Worm (Caenorhabditis elegans): ENCODE results near the gene flad-1.

flad-1 gene

ce11 chrII:9984866-9985336, 41.0 kb downstream of the flad-1 start (continued):
- peak; percentile 72 for TF ChIP-seq C34F6.9 (tag; optimal IDR thresholded peaks at IDR 0.05)
- TF ChIP-seq mab-5 (tag; optimal IDR thresholded peaks at IDR 0.05), result peak; percentile 80
- peak; percentile 55 for TF ChIP-seq lin-13 (GFP tag; optimal IDR thresholded peaks at IDR 0.05)
- TF ChIP-seq ztf-4 (tag; optimal IDR thresholded peaks at IDR 0.05), result peak; percentile 31
- peak; percentile 18 to 72 for TF ChIP-seq lsy-2 (tag; optimal IDR thresholded peaks at IDR 0.05)
- TF ChIP-seq nhr-129 (tag; optimal IDR thresholded peaks at IDR 0.05), result peak; percentile 82

- TF ChIP-seq mab-5 (tag; optimal IDR thresholded peaks at IDR 0.05) (peak; percentile 65), sma-9 (GFP tag; optimal IDR thresholded peaks at IDR 0.05) (peak; percentile 30), sma-9 (tag; optimal IDR thresholded peaks at IDR 0.05) (no peak), nhr-25 (tag; optimal IDR thresholded peaks at IDR 0.05) (peak; percentile 54), ztf-11 (tag; optimal IDR thresholded peaks at IDR 0.05) (no peak)
Observed at ce11 chrII:9986635-9987575, 43.0 kb downstream of the flad-1 start.

- TF ChIP-seq Y55F3AM.14 (GFP tag; optimal IDR thresholded peaks at IDR 0.05) (no peak), unc-55 (GFP tag; optimal IDR thresholded peaks at IDR 0.05) (no peak), aly-2 (tag; optimal IDR thresholded peaks at IDR 0.05) (no peak), snpc-4 (tag; optimal IDR thresholded peaks at IDR 0.05) (no peak), R02D3.7 (tag; optimal IDR thresholded peaks at IDR 0.05) (no peak), ZK546.5 (tag; optimal IDR thresholded peaks at IDR 0.05) (no peak), sma-3 (GFP tag; optimal IDR thresholded peaks at IDR 0.05) (no peak), blmp-1 (tag; optimal IDR thresholded peaks at IDR 0.05; ENCODE audit: insufficient read depth) (no peak)
Observed at ce11 chrII:9988620-9989019, 44.7 kb downstream of the flad-1 start.

- TF ChIP-seq F13H6.1 (tag; optimal IDR thresholded peaks at IDR 0.05), result peak; percentile 25
- TF ChIP-seq fos-1 (tag; optimal IDR thresholded peaks at IDR 0.05), result no peak
- TF ChIP-seq C34F6.9 (tag; optimal IDR thresholded peaks at IDR 0.05), result peak; percentile 37
Observed at ce11 chrII:9989533-9989932, 45.6 kb downstream of the flad-1 start.

ce11 chrII:9990812-9991211, 46.9 kb downstream of the flad-1 start, which contains the start of gene lec-3:
Gene lec-3, plus strand, starts transcription at chrII:9991112.
- TF ChIP-seq alr-1 (tag; optimal IDR thresholded peaks at IDR 0.05) (no peak), nhr-11 (tag; optimal IDR thresholded peaks at IDR 0.05) (no peak), mbf-1 (tag; optimal IDR thresholded peaks at IDR 0.05) (no peak)

ce11 chrII:9992474-9992873, 48.5 kb downstream of the flad-1 start:
- TF ChIP-seq F13H6.1 (tag; optimal IDR thresholded peaks at IDR 0.05) (peak; percentile 38), sma-9 (GFP tag; optimal IDR thresholded peaks at IDR 0.05) (peak; percentile 22), sma-9 (tag; optimal IDR thresholded peaks at IDR 0.05) (no peak), blmp-1 (tag; optimal IDR thresholded peaks at IDR 0.05; ENCODE audit: insufficient read depth) (no peak)

- TF ChIP-seq nhr-21 (tag; optimal IDR thresholded peaks at IDR 0.05) (no peak), fos-1 (tag; optimal IDR thresholded peaks at IDR 0.05) (no peak), nhr-6 (tag; optimal IDR thresholded peaks at IDR 0.05) (no peak), zag-1 (tag; optimal IDR thresholded peaks at IDR 0.05) (no peak), mdl-1 (tag; optimal IDR thresholded peaks at IDR 0.05) (no peak), lin-39 (tag; optimal IDR thresholded peaks at IDR 0.05) (no peak), nhr-25 (tag; optimal IDR thresholded peaks at IDR 0.05) (no peak), nhr-10 (tag; optimal IDR thresholded peaks at IDR 0.05) (no peak), nhr-11 (tag; optimal IDR thresholded peaks at IDR 0.05) (no peak), nhr-237 (tag; optimal IDR thresholded peaks at IDR 0.05) (no peak), ztf-4 (tag; optimal IDR thresholded peaks at IDR 0.05) (no peak)
Observed at ce11 chrII:9994679-9995078, 50.7 kb downstream of the flad-1 start.

Measured in whole organism, L2 larva.